In genomic region chrX:7196033-7196432, dm6 we compare ENCODE assay signal across 1 fruit fly cellular context.
TF ChIP-seq lines count a peak whose summit lies in the region.

No protein-coding gene starts in this region.

TF ChIP-seq in whole organism, embryonic, 481 proteins besides CTCF, POLR2A, EP300 and RAD21 (continued from another document):
- TF ChIP-seq gce (GFP tag; IDR thresholded peaks at IDR 0.05; lab: Robert Waterston, UW) (0 out of 3 replicates have a peak, but pooled peaks have one; percentile 21), unc-4 (GFP tag; IDR thresholded peaks at IDR 0.05; lab: Robert Waterston, UW; ENCODE audit: partially characterized antibody) (0 out of 2 replicates have a peak, but pooled peaks have one; percentile 14), Atf6 (GFP tag; IDR thresholded peaks at IDR 0.05; lab: Robert Waterston, UW) (no peak), Dll (GFP tag; IDR thresholded peaks at IDR 0.05; lab: Robert Waterston, UW; ENCODE audit: partially characterized antibody) (0 out of 4 replicates have a peak, but pooled peaks have one; percentile 31), abd-A (tag; optimal IDR thresholded peaks at IDR 0.05; lab: Kevin White, UChicago) (peak; percentile 38), CG17328 (GFP tag; IDR thresholded peaks at IDR 0.05; lab: Robert Waterston, UW) (0 out of 2 replicates have a peak, but pooled peaks have one; percentile 4), Rx (GFP tag; IDR thresholded peaks at IDR 0.05; lab: Robert Waterston, UW) (no peak), yki (optimal IDR thresholded peaks at IDR 0.05; lab: Kevin White, UChicago) (peak; percentile 66), Hr78 (GFP tag; optimal IDR thresholded peaks at IDR 0.05; lab: Kevin White, UChicago) (peak in 1 of 2 experiments; percentile 9), prd (optimal IDR thresholded peaks at IDR 0.05; lab: Kevin White, UChicago) (no peak), prd (GFP tag; IDR thresholded peaks at IDR 0.05; lab: Robert Waterston, UW) (no peak), hkb (optimal IDR thresholded peaks at IDR 0.05; lab: Kevin White, UChicago) (no peak), hkb (GFP tag; IDR thresholded peaks at IDR 0.05; lab: Robert Waterston, UW) (0 out of 2 replicates have a peak, but pooled peaks have one; percentile 12), D19A (tag; optimal IDR thresholded peaks at IDR 0.05; lab: Kevin White, UChicago) (no peak), CG6791 (GFP tag; IDR thresholded peaks at IDR 0.05; lab: Robert Waterston, UW; ENCODE audit: partially characterized antibody) (0 out of 3 replicates have a peak, but pooled peaks have one; percentile 14)
